Fruit fly (Drosophila melanogaster): ENCODE results near the gene CG15210.
A peak's percentile ranks its signal among the peaks of the same experiment; 100 is the strongest.

CG15210 gene

dm6 chrX:10846972-10847435 lies 8.0 kb downstream of the CG15210 start, which contains the start of gene sbr (continued):
- TF ChIP-seq prd (optimal IDR thresholded peaks at IDR 0.05) (no peak), prd (GFP tag; IDR thresholded peaks at IDR 0.05) (peak; percentile 26; the same call in 1 of the 3 replicates), Jarid2 (GFP tag; optimal IDR thresholded peaks at IDR 0.05) (no peak), Bgb (GFP tag; IDR thresholded peaks at IDR 0.05; ENCODE audit: partially characterized antibody) (peak; percentile 76), CG12659 (GFP tag; optimal IDR thresholded peaks at IDR 0.05) (peak; percentile 37)

DNA sequence GAGAGGGAATG lies 8.2 kb downstream of the CG15210 start, which contains the start of gene Pgls:
Pgls (plus strand) TSS at position 3 of the 11 bp plus-strand sequence.
- TF ChIP-seq CG6689 (GFP tag; IDR thresholded peaks at IDR 0.05) (no peak), dati (GFP tag; IDR thresholded peaks at IDR 0.05) (no peak), psq (GFP tag; optimal IDR thresholded peaks at IDR 0.05) (no peak)

DNA sequence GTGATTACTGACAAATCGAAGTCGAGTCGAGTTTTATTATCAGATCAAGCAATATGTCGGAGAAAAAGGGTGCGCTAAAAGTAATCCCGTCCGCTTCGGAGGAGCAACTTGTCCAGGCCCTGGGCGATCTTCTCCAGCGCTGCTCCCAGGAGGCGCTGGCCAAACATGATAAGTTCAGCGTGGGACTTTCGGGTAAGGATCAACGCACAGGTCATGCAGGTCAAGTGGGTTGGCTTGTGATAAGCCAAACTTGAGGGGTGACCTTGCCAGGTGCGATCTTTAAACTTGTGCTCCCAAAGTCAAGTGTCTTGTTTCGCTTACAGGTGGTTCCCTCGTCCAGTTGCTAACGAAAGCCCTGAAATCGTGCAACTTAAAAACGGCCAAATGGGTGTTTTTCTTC lies 8.4 kb downstream of the CG15210 start:
- TF ChIP-seq Hr78 (GFP tag; optimal IDR thresholded peaks at IDR 0.05) (peak in 1 of 2 experiments; percentile 35), MESR4 (GFP tag; optimal IDR thresholded peaks at IDR 0.05) (peak; percentile 7), CG2678 (tag; optimal IDR thresholded peaks at IDR 0.05) (no peak), ERR (GFP tag; optimal IDR thresholded peaks at IDR 0.05) (peak; percentile 8), Usf (GFP tag; optimal IDR thresholded peaks at IDR 0.05) (no peak)

- TF ChIP-seq hb (GFP tag; IDR thresholded peaks at IDR 0.05; ENCODE audit: partially characterized antibody) = peak; percentile 50; the same call in 1 of the 3 replicates
- peak; percentile 64; the same call in 1 of the 3 replicates for TF ChIP-seq Opbp (GFP tag; IDR thresholded peaks at IDR 0.05; ENCODE audit: partially characterized antibody)
- TF ChIP-seq dimm (GFP tag; IDR thresholded peaks at IDR 0.05) = no peak
- TF ChIP-seq zfh2 (GFP tag; optimal IDR thresholded peaks at IDR 0.05) = no peak
- TF ChIP-seq slbo (GFP tag; IDR thresholded peaks at IDR 0.05) = no peak
- peak; percentile 69 for TF ChIP-seq vnd (GFP tag; IDR thresholded peaks at IDR 0.05; ENCODE audit: partially characterized antibody)
- TF ChIP-seq Mrtf (GFP tag; IDR thresholded peaks at IDR 0.05) = no peak
- TF ChIP-seq Ets97D (GFP tag; optimal IDR thresholded peaks at IDR 0.05) = peak; percentile 16
- TF ChIP-seq CG5953 (GFP tag; IDR thresholded peaks at IDR 0.05) = no peak
- peak; percentile 74 for TF ChIP-seq knrl (GFP tag; IDR thresholded peaks at IDR 0.05; ENCODE audit: partially characterized antibody)
- peak; percentile 53 for TF ChIP-seq CG6791 (GFP tag; IDR thresholded peaks at IDR 0.05; ENCODE audit: partially characterized antibody)
- peak; percentile 64; the same call in 1 of the 3 replicates for TF ChIP-seq CG7963 (GFP tag; IDR thresholded peaks at IDR 0.05; ENCODE audit: partially characterized antibody)
- TF ChIP-seq CG16813 (GFP tag; IDR thresholded peaks at IDR 0.05; ENCODE audit: partially characterized antibody) = peak; percentile 80
- no peak for TF ChIP-seq usp (GFP tag; optimal IDR thresholded peaks at IDR 0.05)
- TF ChIP-seq bcd (GFP tag; optimal IDR thresholded peaks at IDR 0.05) = no peak
- TF ChIP-seq Scr (GFP tag; IDR thresholded peaks at IDR 0.05; ENCODE audit: partially characterized antibody) = peak; percentile 77
- peak; percentile 17 for TF ChIP-seq CG12391 (tag; optimal IDR thresholded peaks at IDR 0.05)
- TF ChIP-seq hbn (GFP tag; IDR thresholded peaks at IDR 0.05; ENCODE audit: partially characterized antibody) = peak; percentile 69
- peak; percentile 74 for TF ChIP-seq MBD-R2 (GFP tag; IDR thresholded peaks at IDR 0.05)
- TF ChIP-seq lov (optimal IDR thresholded peaks at IDR 0.05) = no peak
- TF ChIP-seq lov (GFP tag; IDR thresholded peaks at IDR 0.05) = no peak
- TF ChIP-seq bbx (GFP tag; IDR thresholded peaks at IDR 0.05; ENCODE audit: partially characterized antibody) = peak; percentile 61
- TF ChIP-seq CG2202 (tag; optimal IDR thresholded peaks at IDR 0.05) = peak; percentile 5
- peak; percentile 24 for TF ChIP-seq Sin3A (optimal IDR thresholded peaks at IDR 0.05)
- no peak for TF ChIP-seq Nf-YB (GFP tag; optimal IDR thresholded peaks at IDR 0.05)
- TF ChIP-seq BEAF-32 (GFP tag; optimal IDR thresholded peaks at IDR 0.05) = peak; percentile 79
- TF ChIP-seq zen2 (GFP tag; IDR thresholded peaks at IDR 0.05; ENCODE audit: partially characterized antibody) = peak; percentile 51; the same call in 1 of the 3 replicates
- no peak for TF ChIP-seq CG7271 (tag; optimal IDR thresholded peaks at IDR 0.05)
- peak; percentile 80 for TF ChIP-seq CG13287 (GFP tag; IDR thresholded peaks at IDR 0.05; ENCODE audit: partially characterized antibody)
- TF ChIP-seq Doc3 (GFP tag; IDR thresholded peaks at IDR 0.05; ENCODE audit: partially characterized antibody) = 0 out of 3 replicates have a peak, but pooled peaks have one; percentile 51
- TF ChIP-seq CG42726 (GFP tag; IDR thresholded peaks at IDR 0.05; ENCODE audit: partially characterized antibody) = peak; percentile 18; the same call in 1 of the 2 replicates
- peak; percentile 59; the same call in 1 of the 2 replicates for TF ChIP-seq sna (GFP tag; IDR thresholded peaks at IDR 0.05; ENCODE audit: partially characterized antibody)
Measured at dm6 chrX:10848565-10848964, 9.5 kb downstream of the CG15210 start, which contains the start of gene CG2202. Gene CG2202, plus strand, starts transcription at chrX:10848757.

All from whole organism, embryonic.